Worm (Caenorhabditis elegans) whole organism, young adult: Measurements from ENCODE around the gene srsy-2.

Experiments
- B0035.1 ChIP-seq: sonication (generic microtip); optimal IDR thresholded peaks from 2 replicates; lab custom pipeline; 2016; ENCODE audit warnings: missing genetic modification characterization, mild to moderate bottlenecking, missing compliant biosample characterization, missing genotype, missing genetic modification reagents
- C17E4.6 ChIP-seq: fragments of 200-800 bp; sonication (Bioruptor generic); IDR thresholded peaks from 2 replicates; pipeline ENCODE4 v1.3.6; 2022; ENCODE audit warnings: missing genetic modification reagents, missing genetic modification characterization, missing compliant biosample characterization
- F37B4.10 ChIP-seq: fragments of 200-800 bp; sonication (Bioruptor generic); IDR thresholded peaks from 2 replicates; pipeline ENCODE4 v1.3.6; 2022; ENCODE audit warnings: missing genetic modification characterization, missing compliant biosample characterization
- F55B11.4 ChIP-seq: sonication (generic microtip); optimal IDR thresholded peaks from 2 replicates; lab custom pipeline; 2016; ENCODE audit warnings: missing compliant biosample characterization, missing genetic modification characterization, borderline replicate concordance; ENCODE audit not compliant: insufficient read depth
- F57A8.1 ChIP-seq: fragments of 200-800 bp; sonication (Bioruptor generic); optimal IDR thresholded peaks from 2 replicates; lab custom pipeline; 2018; ENCODE audit warnings: mild to moderate bottlenecking, missing genetic modification characterization, moderate library complexity, missing compliant biosample characterization
- K12H6.12 ChIP-seq: fragments of 200-800 bp; sonication (Bioruptor generic); optimal IDR thresholded peaks from 2 replicates; lab custom pipeline; 2018; ENCODE audit warnings: mild to moderate bottlenecking, missing genetic modification characterization, missing compliant biosample characterization
- T07F8.4 ChIP-seq: sonication (generic microtip); optimal IDR thresholded peaks from 2 replicates; lab custom pipeline; 2016; ENCODE audit warnings: mild to moderate bottlenecking, missing genetic modification characterization, moderate library complexity, missing compliant biosample characterization
- Y53F4B.3 ChIP-seq: fragments of 200-800 bp; sonication (Bioruptor generic); IDR thresholded peaks from 2 replicates; pipeline ENCODE4 v1.3.6; 2022; ENCODE audit warnings: missing genetic modification reagents, missing genetic modification characterization, missing compliant biosample characterization
- Y67H2A.10 ChIP-seq: fragments of 200-800 bp; sonication (Bioruptor generic); conservative IDR thresholded peaks from 2 replicates; pipeline ENCODE4 v1.3.6; 2022; ENCODE audit warnings: missing genetic modification reagents, missing genetic modification characterization, missing compliant biosample characterization
- aptf-3 ChIP-seq: fragments of 200-800 bp; sonication (Bioruptor generic); IDR thresholded peaks from 2 replicates; pipeline ENCODE4 v1.3.6; 2022; ENCODE audit warnings: missing genetic modification characterization, missing compliant biosample characterization
- attf-6 ChIP-seq: fragments of 200-800 bp; sonication (Bioruptor generic); IDR thresholded peaks from 2 replicates; pipeline ENCODE4 v1.3.6; 2022; ENCODE audit warnings: missing genetic modification reagents, missing genetic modification characterization, missing compliant biosample characterization
- bed-1 ChIP-seq: fragments of 200-800 bp; sonication (Bioruptor generic); IDR thresholded peaks from 2 replicates; pipeline ENCODE4 v1.3.6; 2022; ENCODE audit warnings: missing genetic modification reagents, missing genetic modification characterization, missing compliant biosample characterization
- ceh-79 ChIP-seq: sonication (generic microtip); optimal IDR thresholded peaks from 2 replicates; lab custom pipeline; 2017; ENCODE audit warnings: mild to moderate bottlenecking, missing genetic modification characterization, missing compliant biosample characterization
- dox-1 ChIP-seq: fragments of 200-800 bp; sonication (Bioruptor generic); IDR thresholded peaks from 2 replicates; pipeline ENCODE4 v1.3.6; 2022; ENCODE audit warnings: missing genetic modification reagents, missing genetic modification characterization, missing compliant biosample characterization
- dpff-1 ChIP-seq: sonication (generic microtip); optimal IDR thresholded peaks from 2 replicates; lab custom pipeline; 2017; ENCODE audit warnings: mild to moderate bottlenecking, missing genetic modification characterization, missing compliant biosample characterization
- gei-17 ChIP-seq: fragments of 200-800 bp; sonication (Bioruptor generic); optimal IDR thresholded peaks from 2 replicates; lab custom pipeline; 2018; ENCODE audit warnings: mild to moderate bottlenecking, missing genetic modification characterization, missing compliant biosample characterization
- him-1 ChIP-seq: sonication (generic microtip); optimal IDR thresholded peaks from 2 replicates; lab custom pipeline; 2016; ENCODE audit warnings: missing genotype, missing genetic modification reagents, missing genetic modification characterization, missing compliant biosample characterization
- hlh-12 ChIP-seq: sonication (generic microtip); optimal IDR thresholded peaks from 2 replicates; lab custom pipeline; 2016; ENCODE audit warnings: missing genetic modification characterization, missing compliant biosample characterization
- lag-1 ChIP-seq: fragments of 200-800 bp; sonication (Bioruptor generic); IDR thresholded peaks from 2 replicates; pipeline ENCODE4 v1.3.6; 2022; ENCODE audit warnings: missing genetic modification reagents, missing genetic modification characterization, missing compliant biosample characterization
- let-607 ChIP-seq, 2 experiments: fragments of 200-800 bp in 1 of 2; sonication (Bioruptor generic) in 1 of 2; sonication (generic microtip) in 1 of 2; optimal IDR thresholded peaks; 2 replicates each; lab custom pipeline; 2016 to 2018; ENCODE audit warnings: mild to moderate bottlenecking in 2 of 2, missing compliant biosample characterization in 2 of 2, missing genetic modification characterization in 2 of 2, moderate library complexity in 2 of 2, missing genotype in 1 of 2
- lin-35 ChIP-seq, 3 experiments: fragments of 150-350 bp in 2 of 3; sonication (generic microtip) in 1 of 3; optimal IDR thresholded peaks; 2 replicates each; lab custom pipeline; 2014 to 2018; ENCODE audit warnings: missing biosample characterization in 3 of 3, missing genetic modification characterization in 3 of 3, missing genetic modification reagents in 3 of 3
- lin-40 ChIP-seq: sonication (generic microtip); optimal IDR thresholded peaks from 2 replicates; lab custom pipeline; 2016; ENCODE audit warnings: missing genetic modification characterization, mild to moderate bottlenecking, missing compliant biosample characterization, missing genotype, missing genetic modification reagents
- lin-54 ChIP-seq: fragments of 200-800 bp; sonication (Bioruptor generic); optimal IDR thresholded peaks from 2 replicates; lab custom pipeline; 2018; ENCODE audit warnings: mild to moderate bottlenecking, missing genetic modification characterization, missing compliant biosample characterization
- madf-8 ChIP-seq: fragments of 200-800 bp; sonication (Bioruptor generic); conservative IDR thresholded peaks from 2 replicates; pipeline ENCODE4 v1.3.6; 2022; ENCODE audit warnings: missing genetic modification reagents, missing genetic modification characterization, missing compliant biosample characterization
- mes-4 ChIP-seq: sonication (generic microtip); optimal IDR thresholded peaks from 2 replicates; lab custom pipeline; 2016; ENCODE audit warnings: missing genotype, missing genetic modification characterization, missing compliant biosample characterization
- nfyb-1 ChIP-seq: fragments of 200-800 bp; sonication (Bioruptor generic); IDR thresholded peaks from 2 replicates; pipeline ENCODE4 v1.3.6; 2022; ENCODE audit warnings: missing genetic modification reagents, missing genetic modification characterization, missing compliant biosample characterization
- nhr-179 ChIP-seq: sonication (generic microtip); optimal IDR thresholded peaks from 2 replicates; lab custom pipeline; 2016; ENCODE audit warnings: mild to moderate bottlenecking, missing genetic modification characterization, missing compliant biosample characterization
- nhr-80 ChIP-seq: sonication (generic microtip); optimal IDR thresholded peaks from 2 replicates; lab custom pipeline; 2016; ENCODE audit warnings: missing genetic modification characterization, missing compliant biosample characterization
- sea-2 ChIP-seq: fragments of 200-800 bp; sonication (Bioruptor generic); IDR thresholded peaks from 2 replicates; pipeline ENCODE4 v1.3.6; 2022; ENCODE audit warnings: missing genetic modification characterization, missing compliant biosample characterization
- somi-1 ChIP-seq: fragments of 200-800 bp; sonication (Bioruptor generic); optimal IDR thresholded peaks from 2 replicates; lab custom pipeline; 2018; ENCODE audit warnings: mild to moderate bottlenecking, missing genetic modification characterization, missing compliant biosample characterization
- zim-3 ChIP-seq: sonication (generic microtip); optimal IDR thresholded peaks from 2 replicates; lab custom pipeline; 2017; ENCODE audit warnings: mild to moderate bottlenecking, missing genetic modification characterization, moderate library complexity, missing compliant biosample characterization
- ztf-6 ChIP-seq: fragments of 200-800 bp; sonication (Bioruptor generic); IDR thresholded peaks from 2 replicates; pipeline ENCODE4 v1.3.6; 2022; ENCODE audit warnings: missing genetic modification reagents, missing genetic modification characterization, missing compliant biosample characterization

Gene srsy-2

ce11 chrII:6178743-6179129 is 48.2 kb downstream of the srsy-2 start:
- TF ChIP-seq lag-1 (GFP tag; lab: Robert Waterston, UW) (no peak), bed-1 (no peak), sea-2 (no peak), lin-54 (no peak), attf-6 (GFP tag; lab: Robert Waterston, UW) (no peak), hlh-12 (tag; lab: Kevin White, UChicago) (no peak), gei-17 (GFP tag; lab: Kevin White, UChicago) (no peak), Y53F4B.3 (GFP tag; lab: Robert Waterston, UW) (no peak), ztf-6 (GFP tag; lab: Robert Waterston, UW) (no peak), F57A8.1 (GFP tag; lab: Kevin White, UChicago) (no peak)

- TF ChIP-seq dpff-1 (tag; lab: Kevin White, UChicago) (no peak), aptf-3 (GFP tag; lab: Robert Waterston, UW) (no peak), nhr-179 (tag; lab: Kevin White, UChicago) (no peak), K12H6.12 (no peak), somi-1 (GFP tag; lab: Kevin White, UChicago) (no peak), let-607 (tag; optimal IDR thresholded peaks at IDR 0.05; lab: Kevin White, UChicago) (no peak), ceh-79 (tag; lab: Kevin White, UChicago) (no peak), nhr-80 (tag; lab: Kevin White, UChicago) (peak; percentile 87), zim-3 (no peak), madf-8 (GFP tag; lab: Robert Waterston, UW) (no peak), T07F8.4 (tag; lab: Kevin White, UChicago) (no peak), F55B11.4 (tag; lab: Kevin White, UChicago) (no peak), B0035.1 (tag; lab: Kevin White, UChicago) (no peak), dox-1 (0 out of 2 replicates have a peak, but pooled peaks have one; percentile 11), him-1 (tag; lab: Kevin White, UChicago) (no peak), mes-4 (tag; lab: Kevin White, UChicago) (no peak), C17E4.6 (GFP tag; lab: Robert Waterston, UW) (no peak)
These were observed 48.7 kb downstream of the srsy-2 start for ce11 chrII:6177975-6178742.

ce11 chrII:6176154-6176897 is 50.6 kb downstream of the srsy-2 start:
- TF ChIP-seq F37B4.10 (no peak), K12H6.12 (peak; percentile 4), Y67H2A.10 (GFP tag; lab: Robert Waterston, UW) (no peak), somi-1 (GFP tag; lab: Kevin White, UChicago) (peak; percentile 38), lin-40 (peak; percentile 37)

ce11 chrII:6175027-6175426 is 51.9 kb downstream of the srsy-2 start:
- TF ChIP-seq nfyb-1 (GFP tag; lab: Robert Waterston, UW) (no peak), lin-35 (GFP tag; optimal IDR thresholded peaks at IDR 0.05; lab: Kevin White, UChicago) (peak in 1 of 3 experiments; percentile 0)
